Worm (Caenorhabditis elegans) whole organism, young adult: ENCODE results near the gene Y57A10B.6.

Source experiments
- B0035.1 ChIP-seq: sonication (generic microtip); optimal IDR thresholded peaks from 2 replicates; lab custom pipeline; 2016; ENCODE audit warnings: missing genetic modification characterization, mild to moderate bottlenecking, missing compliant biosample characterization, missing genotype, missing genetic modification reagents
- B0336.3 ChIP-seq: fragments of 200-800 bp; sonication (Bioruptor generic); IDR thresholded peaks from 2 replicates; pipeline ENCODE4 v1.3.6; 2022; ENCODE audit warnings: missing genetic modification characterization, missing compliant biosample characterization
- C17E4.6 ChIP-seq: fragments of 200-800 bp; sonication (Bioruptor generic); IDR thresholded peaks from 2 replicates; pipeline ENCODE4 v1.3.6; 2022; ENCODE audit warnings: missing genetic modification reagents, missing genetic modification characterization, missing compliant biosample characterization
- F10E7.11 ChIP-seq: sonication (generic microtip); optimal IDR thresholded peaks from 2 replicates; lab custom pipeline; 2017; ENCODE audit warnings: mild to moderate bottlenecking, missing genetic modification characterization, moderate library complexity, missing compliant biosample characterization
- F33H1.4 ChIP-seq: fragments of 200-800 bp; sonication (Bioruptor generic); IDR thresholded peaks from 2 replicates; pipeline ENCODE4 v1.3.6; 2022; ENCODE audit warnings: missing genetic modification reagents, missing genetic modification characterization, missing compliant biosample characterization
- F49E8.2 ChIP-seq: sonication (generic microtip); optimal IDR thresholded peaks from 3 replicates; lab custom pipeline; 2017; ENCODE audit warnings: missing genetic modification characterization, mild to moderate bottlenecking, missing compliant biosample characterization, antibody characterized with exemption, moderate library complexity; ENCODE audit not compliant: insufficient read depth
- F55B11.4 ChIP-seq: sonication (generic microtip); optimal IDR thresholded peaks from 2 replicates; lab custom pipeline; 2016; ENCODE audit warnings: missing compliant biosample characterization, missing genetic modification characterization, borderline replicate concordance; ENCODE audit not compliant: insufficient read depth
- F57A8.1 ChIP-seq: fragments of 200-800 bp; sonication (Bioruptor generic); optimal IDR thresholded peaks from 2 replicates; lab custom pipeline; 2018; ENCODE audit warnings: mild to moderate bottlenecking, missing genetic modification characterization, moderate library complexity, missing compliant biosample characterization
- F57C9.4 ChIP-seq: sonication (generic microtip); optimal IDR thresholded peaks from 2 replicates; lab custom pipeline; 2017; ENCODE audit warnings: mild to moderate bottlenecking, missing genetic modification characterization, missing compliant biosample characterization
- K11D2.4 ChIP-seq: fragments of 200-800 bp; sonication (Bioruptor generic); IDR thresholded peaks from 2 replicates; pipeline ENCODE4 v1.3.6; 2022; ENCODE audit warnings: missing genetic modification reagents, missing genetic modification characterization, missing compliant biosample characterization
- Y56A3A.18 ChIP-seq: fragments of 200-800 bp; sonication (Bioruptor generic); IDR thresholded peaks from 2 replicates; pipeline ENCODE4 v1.3.6; 2022; ENCODE audit warnings: missing genetic modification reagents, missing genetic modification characterization, missing compliant biosample characterization
- Y79H2A.3 ChIP-seq: fragments of 200-800 bp; sonication (Bioruptor generic); conservative IDR thresholded peaks from 2 replicates; pipeline ENCODE4 v1.3.6; 2022; ENCODE audit warnings: missing genetic modification reagents, missing genetic modification characterization, missing compliant biosample characterization
- akir-1 ChIP-seq: fragments of 200-800 bp; sonication (Bioruptor generic); optimal IDR thresholded peaks from 2 replicates; lab custom pipeline; 2018; ENCODE audit warnings: mild to moderate bottlenecking, missing genetic modification characterization, moderate library complexity, missing compliant biosample characterization
- atf-7 ChIP-seq: sonication (generic microtip); optimal IDR thresholded peaks from 2 replicates; lab custom pipeline; 2017; ENCODE audit warnings: mild to moderate bottlenecking, missing genetic modification characterization, missing compliant biosample characterization
- athp-1 ChIP-seq: sonication (generic microtip); optimal IDR thresholded peaks from 2 replicates; lab custom pipeline; 2017; ENCODE audit warnings: mild to moderate bottlenecking, missing genetic modification characterization, missing compliant biosample characterization
- attf-3 ChIP-seq: fragments of 200-800 bp; sonication (Bioruptor generic); conservative IDR thresholded peaks from 2 replicates; pipeline ENCODE4 v1.3.6; 2022; ENCODE audit warnings: missing genetic modification reagents, missing genetic modification characterization, missing compliant biosample characterization
- attf-5 ChIP-seq: fragments of 200-800 bp; sonication (Bioruptor generic); optimal IDR thresholded peaks from 2 replicates; lab custom pipeline; 2018; ENCODE audit warnings: mild to moderate bottlenecking, missing genetic modification characterization, missing compliant biosample characterization
- cebp-1 ChIP-seq, 2 experiments: fragments of 200-800 bp in 1 of 2; sonication (Bioruptor generic) in 1 of 2; sonication (generic microtip) in 1 of 2; IDR thresholded peaks in 1 of 2; optimal IDR thresholded peaks in 1 of 2; 2 replicates each; pipeline versions ENCODE4 v1.3.6 to Lab custom; 2017 to 2022; ENCODE audit warnings: missing compliant biosample characterization in 2 of 2, missing genetic modification characterization in 2 of 2, mild to moderate bottlenecking in 1 of 2, missing genetic modification reagents in 1 of 2, moderate library complexity in 1 of 2
- cebp-2 ChIP-seq: fragments of 200-800 bp; sonication (Bioruptor generic); IDR thresholded peaks from 2 replicates; pipeline ENCODE4 v1.3.6; 2022; ENCODE audit warnings: missing genetic modification characterization, missing compliant biosample characterization
- ceh-100 ChIP-seq: fragments of 200-800 bp; sonication (Bioruptor generic); IDR thresholded peaks from 2 replicates; pipeline ENCODE4 v1.3.6; 2022; ENCODE audit warnings: missing genetic modification reagents, missing genetic modification characterization, missing compliant biosample characterization
- dpl-1 ChIP-seq: fragments of 150-350 bp; optimal IDR thresholded peaks from 2 replicates; lab custom pipeline; 2014; ENCODE audit warnings: missing biosample characterization, missing genetic modification reagents, missing genetic modification characterization
- egl-18 ChIP-seq: fragments of 200-800 bp; sonication (Bioruptor generic); IDR thresholded peaks from 2 replicates; pipeline ENCODE4 v1.3.6; 2022; ENCODE audit warnings: missing genetic modification reagents, missing genetic modification characterization, missing compliant biosample characterization
- him-1 ChIP-seq: sonication (generic microtip); optimal IDR thresholded peaks from 2 replicates; lab custom pipeline; 2016; ENCODE audit warnings: missing genotype, missing genetic modification reagents, missing genetic modification characterization, missing compliant biosample characterization
- hlh-12 ChIP-seq: sonication (generic microtip); optimal IDR thresholded peaks from 2 replicates; lab custom pipeline; 2016; ENCODE audit warnings: missing genetic modification characterization, missing compliant biosample characterization
- lin-26 ChIP-seq: fragments of 200-800 bp; sonication (Bioruptor generic); IDR thresholded peaks from 2 replicates; pipeline ENCODE4 v1.3.6; 2022; ENCODE audit warnings: missing genetic modification reagents, missing genetic modification characterization, missing compliant biosample characterization
- lin-35 ChIP-seq, 3 experiments: fragments of 150-350 bp in 2 of 3; sonication (generic microtip) in 1 of 3; optimal IDR thresholded peaks; 2 replicates each; lab custom pipeline; 2014 to 2018; ENCODE audit warnings: missing biosample characterization in 3 of 3, missing genetic modification characterization in 3 of 3, missing genetic modification reagents in 3 of 3
- lin-54 ChIP-seq: fragments of 200-800 bp; sonication (Bioruptor generic); optimal IDR thresholded peaks from 2 replicates; lab custom pipeline; 2018; ENCODE audit warnings: mild to moderate bottlenecking, missing genetic modification characterization, missing compliant biosample characterization
- madf-6 ChIP-seq: fragments of 200-800 bp; sonication (Bioruptor generic); IDR thresholded peaks from 2 replicates; pipeline ENCODE4 v1.3.6; 2022; ENCODE audit warnings: missing genetic modification reagents, missing genetic modification characterization, missing compliant biosample characterization
- mcd-1 ChIP-seq: fragments of 200-800 bp; sonication (Bioruptor generic); IDR thresholded peaks from 2 replicates; pipeline ENCODE4 v1.3.6; 2022; ENCODE audit warnings: missing genetic modification reagents, missing genetic modification characterization, missing compliant biosample characterization
- nhr-179 ChIP-seq: sonication (generic microtip); optimal IDR thresholded peaks from 2 replicates; lab custom pipeline; 2016; ENCODE audit warnings: mild to moderate bottlenecking, missing genetic modification characterization, missing compliant biosample characterization
- nhr-80 ChIP-seq: sonication (generic microtip); optimal IDR thresholded peaks from 2 replicates; lab custom pipeline; 2016; ENCODE audit warnings: missing genetic modification characterization, missing compliant biosample characterization
- rpc-1 ChIP-seq, 2 experiments: fragments of 150-350 bp in 1 of 2; sonication (generic microtip) in 1 of 2; optimal IDR thresholded peaks; 2 replicates each; lab custom pipeline; 2014 to 2018; ENCODE audit warnings: missing biosample characterization in 1 of 2, missing genetic modification characterization in 1 of 2, missing genetic modification reagents in 1 of 2, missing genotype in 1 of 2
- snpc-1.1 ChIP-seq: sonication (generic microtip); optimal IDR thresholded peaks from 2 replicates; lab custom pipeline; 2017; ENCODE audit warnings: missing genetic modification characterization, mild to moderate bottlenecking, missing compliant biosample characterization, antibody characterized with exemption, moderate library complexity, missing genotype, missing genetic modification reagents; ENCODE audit not compliant: insufficient read depth
- snpc-4 ChIP-seq, 5 experiments: fragments of 150-350 bp in 1 of 5; sonication (generic microtip) in 4 of 5; optimal IDR thresholded peaks; 2 replicates each; lab custom pipeline; 2014 to 2018; ENCODE audit warnings: missing genetic modification characterization in 5 of 5, missing biosample characterization in 3 of 5, antibody characterized with exemption in 2 of 5, mild to moderate bottlenecking in 2 of 5, missing compliant biosample characterization in 2 of 5, missing genotype in 2 of 5, moderate library complexity in 2 of 5, missing genetic modification reagents in 1 of 5
- somi-1 ChIP-seq: fragments of 200-800 bp; sonication (Bioruptor generic); optimal IDR thresholded peaks from 2 replicates; lab custom pipeline; 2018; ENCODE audit warnings: mild to moderate bottlenecking, missing genetic modification characterization, missing compliant biosample characterization
- ztf-26 ChIP-seq: sonication (generic microtip); optimal IDR thresholded peaks from 2 replicates; lab custom pipeline; 2017; ENCODE audit warnings: missing genetic modification characterization, missing compliant biosample characterization

The Y57A10B.6 gene

DNA sequence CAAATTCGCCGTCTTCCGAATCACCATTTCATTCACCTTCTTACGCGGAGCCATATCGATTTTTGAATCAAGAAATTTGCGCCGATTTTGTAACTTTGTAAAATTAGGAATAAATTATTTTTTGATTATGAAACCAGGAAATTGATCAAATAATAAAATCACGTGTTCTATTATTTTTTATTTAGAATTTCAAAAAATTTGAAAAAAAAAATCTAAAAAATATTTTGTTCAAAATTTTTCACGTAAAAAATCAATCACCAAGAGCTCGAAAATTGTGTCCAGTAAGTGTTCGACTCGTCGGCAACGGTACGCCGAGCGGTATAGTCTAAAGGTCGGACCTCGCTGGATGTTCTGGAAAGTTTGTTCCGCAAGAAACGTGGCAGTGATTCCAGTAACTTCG lies 3.8 kb downstream of the Y57A10B.6 start, which contains the start of gene Y57A10B.7:
Gene Y57A10B.7, minus strand, starts transcription at position 101 of the 400 bp plus-strand sequence.
- TF ChIP-seq F57C9.4 (no peak), ztf-26 (no peak), mcd-1 (no peak), attf-3 (GFP tag; lab: Robert Waterston, UW) (no peak), B0035.1 (no peak), akir-1 (no peak), egl-18 (GFP tag; lab: Robert Waterston, UW) (no peak), C17E4.6 (GFP tag; lab: Robert Waterston, UW) (no peak), athp-1 (tag; lab: Kevin White, UChicago) (no peak), him-1 (no peak), dpl-1 (no peak), hlh-12 (tag; lab: Kevin White, UChicago) (no peak), snpc-4 (GFP tag; optimal IDR thresholded peaks at IDR 0.05; lab: Kevin White, UChicago) (no peak), snpc-4 (tag; optimal IDR thresholded peaks at IDR 0.05; lab: Kevin White, UChicago) (no peak), Y56A3A.18 (no peak), nhr-179 (tag; lab: Kevin White, UChicago) (no peak), atf-7 (tag; lab: Kevin White, UChicago) (no peak), rpc-1 (optimal IDR thresholded peaks at IDR 0.05; lab: Kevin White, UChicago) (no peak), rpc-1 (tag; optimal IDR thresholded peaks at IDR 0.05; lab: Kevin White, UChicago) (no peak), F33H1.4 (GFP tag; lab: Robert Waterston, UW) (no peak), K11D2.4 (GFP tag; lab: Robert Waterston, UW) (no peak)

- no peak for TF ChIP-seq F49E8.2 (tag; lab: Kevin White, UChicago)
- TF ChIP-seq F10E7.11 (tag; lab: Kevin White, UChicago) = no peak
- no peak for TF ChIP-seq somi-1 (GFP tag; lab: Kevin White, UChicago)
- no peak for TF ChIP-seq F57A8.1 (GFP tag; lab: Kevin White, UChicago)
- no peak for TF ChIP-seq cebp-1 (GFP tag; IDR thresholded peaks at IDR 0.05; lab: Robert Waterston, UW)
- TF ChIP-seq cebp-1 (tag; optimal IDR thresholded peaks at IDR 0.05; lab: Kevin White, UChicago) = no peak
- TF ChIP-seq Y79H2A.3 = no peak
- TF ChIP-seq B0336.3 (GFP tag; lab: Robert Waterston, UW) = no peak
- TF ChIP-seq lin-54 (GFP tag; lab: Kevin White, UChicago) = no peak
- TF ChIP-seq cebp-2 = no peak
- TF ChIP-seq lin-26 (GFP tag; lab: Robert Waterston, UW) = no peak
- no peak for TF ChIP-seq Y56A3A.18
These were observed 4.3 kb downstream of the Y57A10B.6 start for ce11 chrII:12394138-12394537.

- TF ChIP-seq snpc-1.1 = no peak
These were observed 7.8 kb downstream of the Y57A10B.6 start, which contains the start of gene F57G9.7 for ce11 chrII:12397656-12398055. F57G9.7 (minus strand) TSS chrII:12397756.

DNA sequence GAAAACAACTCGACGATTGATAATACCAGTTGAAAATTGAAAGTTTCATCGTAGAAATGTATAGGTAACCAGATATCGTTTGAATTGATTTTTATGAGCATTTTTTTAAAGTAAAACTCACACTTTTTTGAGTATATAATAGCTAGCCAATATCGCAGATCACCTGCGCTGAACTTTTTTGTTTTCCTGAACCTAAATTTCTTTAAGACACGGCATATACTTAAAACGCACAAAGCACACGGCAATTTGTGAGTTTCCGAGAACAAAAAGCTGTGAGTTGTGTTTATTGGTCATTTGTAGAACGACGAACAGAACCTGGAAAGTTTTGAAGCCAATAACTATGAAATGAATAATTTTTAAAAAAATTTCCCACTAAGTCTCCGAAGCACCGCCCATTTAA lies 11.9 kb downstream of the Y57A10B.6 start, which contains the start of gene sre-29:
Gene sre-29, minus strand, starts transcription at position 101 of the 400 bp plus-strand sequence.
- TF ChIP-seq nhr-80 (tag; lab: Kevin White, UChicago) (no peak), ceh-100 (GFP tag; lab: Robert Waterston, UW) (no peak), madf-6 (GFP tag; lab: Robert Waterston, UW) (no peak), lin-35 (GFP tag; optimal IDR thresholded peaks at IDR 0.05; lab: Kevin White, UChicago) (no peak), F57C9.4 (no peak), F55B11.4 (tag; lab: Kevin White, UChicago) (no peak), attf-5 (GFP tag; lab: Kevin White, UChicago) (no peak)
- TF ChIP-seq, all 124 proteins: peak for 0
